Fruit fly (Drosophila melanogaster) S2 (cell line): ENCODE data around the gene PolD1.

ENCODE experiments used
- CG8478 ChIP-seq: fragments of >200 bp; optimal IDR thresholded peaks from 2 replicates; lab custom pipeline; 2018
- CTCF ChIP-seq, 2 experiments: fragments of >200 bp; optimal IDR thresholded peaks; 2 replicates each; lab custom pipeline; 2018

DNA sequence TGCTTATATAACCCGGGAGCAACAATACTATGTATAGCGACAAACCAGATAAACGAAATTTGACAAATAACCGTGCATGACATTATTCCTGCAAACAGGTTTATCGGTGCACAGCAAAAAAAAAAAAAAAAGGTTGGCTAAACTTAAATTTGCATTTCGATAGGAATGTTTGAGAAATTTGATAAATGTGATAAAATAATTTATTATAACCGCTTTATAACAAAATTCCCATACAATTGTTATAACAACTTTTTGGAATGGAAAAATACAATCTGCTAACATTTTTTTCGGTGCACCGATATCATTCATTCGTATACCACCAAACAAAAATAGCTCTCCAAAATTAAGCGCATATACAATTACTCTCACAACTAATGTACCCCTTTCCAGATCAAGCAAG, 10.1 kb downstream of the PolD1 start:
- no peak for TF ChIP-seq CTCF (optimal IDR thresholded peaks at IDR 0.05; lab: Kevin White, UChicago)
- TF ChIP-seq CG8478 = no peak
